Worm (Caenorhabditis elegans) whole organism, L4/young adult: ENCODE results near the gene F07C6.3.

ENCODE experiments used
- W03F9.2 ChIP-seq: fragments of 150-350 bp; optimal IDR thresholded peaks from 2 replicates; lab custom pipeline; 2014; ENCODE audit warnings: missing biosample characterization, missing genetic modification characterization
- dao-5 ChIP-seq: sonication (generic microtip); optimal IDR thresholded peaks from 2 replicates; lab custom pipeline; 2016; ENCODE audit warnings: missing genotype, missing genetic modification characterization, moderate library complexity, missing compliant biosample characterization
- him-1 ChIP-seq: sonication (generic microtip); optimal IDR thresholded peaks from 2 replicates; lab custom pipeline; 2016; ENCODE audit warnings: missing genotype, missing genetic modification reagents, missing genetic modification characterization, missing compliant biosample characterization

The F07C6.3 gene

DNA sequence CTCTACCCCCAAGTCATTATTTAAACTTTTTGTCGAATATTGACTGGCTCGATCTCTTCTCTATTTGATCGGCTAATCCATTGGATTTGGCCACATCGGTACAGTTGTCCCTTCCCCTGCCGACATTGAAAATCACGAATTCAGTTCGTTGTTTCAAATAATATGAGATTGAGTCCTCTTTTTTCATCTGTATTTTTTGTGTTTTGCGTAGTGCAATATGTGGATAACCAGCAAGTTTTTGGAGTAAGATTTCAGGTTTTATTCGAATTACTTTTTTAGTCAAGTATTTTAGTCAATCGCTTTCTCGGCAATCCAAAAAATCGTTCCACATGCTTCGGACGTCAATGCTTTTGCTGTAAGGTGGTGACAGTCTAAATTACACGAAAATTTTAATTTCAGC, at the start of gene F07C6.3:
TSS of gene F07C6.3 (plus strand) at position 148 of the 400 bp plus-strand sequence.
- no peak for TF ChIP-seq him-1 (tag; lab: Kevin White, UChicago)
- no peak for TF ChIP-seq dao-5 (tag; lab: Kevin White, UChicago)
- TF ChIP-seq W03F9.2 (tag; lab: Kevin White, UChicago), result no peak

- TF ChIP-seq him-1 (tag; lab: Kevin White, UChicago) (no peak), dao-5 (tag; lab: Kevin White, UChicago) (no peak), W03F9.2 (tag; lab: Kevin White, UChicago) (no peak)
These were observed 47.6 kb upstream of the F07C6.3 start, which contains the start of gene T23F6.5 for ce11 chrIV:12741438-12741837. T23F6.5 (minus strand) TSS chrIV:12741538.

DNA sequence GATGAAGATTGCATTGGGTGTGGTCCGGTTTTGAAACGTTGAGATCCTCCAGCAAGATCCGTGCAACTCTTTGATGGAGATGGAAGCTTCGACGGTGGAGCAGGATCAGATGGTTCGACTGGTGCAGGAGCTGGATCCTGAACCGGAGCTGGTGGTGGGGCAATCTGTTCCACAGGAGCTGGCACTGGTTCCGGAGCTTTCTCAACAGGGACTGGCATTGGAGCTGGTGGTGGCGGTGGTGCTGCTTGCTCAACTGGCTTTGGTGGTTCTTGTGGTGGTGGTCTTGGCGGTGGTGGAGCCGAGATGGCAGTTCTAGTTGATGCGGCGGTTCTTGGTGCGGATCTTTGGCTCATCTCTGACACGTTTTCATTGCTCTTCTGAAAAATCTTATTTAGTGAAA, 45.4 kb upstream of the F07C6.3 start:
- no peak for TF ChIP-seq dao-5 (tag; lab: Kevin White, UChicago)

DNA sequence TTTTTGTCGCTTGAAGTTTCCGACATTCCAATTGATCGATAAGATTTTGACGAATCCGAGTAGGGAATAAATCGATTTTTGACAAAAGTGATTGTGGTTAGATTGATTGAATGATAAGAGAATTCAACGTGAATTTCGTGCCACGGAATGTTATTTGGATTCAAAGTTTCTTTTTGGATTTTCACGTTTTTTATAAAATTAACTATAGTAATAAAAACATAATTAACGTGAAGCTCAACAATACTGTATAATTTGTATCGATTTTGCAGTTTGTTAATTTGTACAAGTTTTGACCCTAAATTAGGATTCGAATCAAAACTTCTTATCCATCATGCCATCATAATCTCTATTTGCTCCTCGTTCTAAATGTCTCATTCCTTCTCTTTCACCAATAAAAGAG, 44.3 kb upstream of the F07C6.3 start, which contains the start of gene C36H8.1:
TSS of gene C36H8.1 (minus strand) at position 101 of the 400 bp plus-strand sequence.
- no peak for TF ChIP-seq him-1 (tag; lab: Kevin White, UChicago)
- no peak for TF ChIP-seq dao-5 (tag; lab: Kevin White, UChicago)
- TF ChIP-seq W03F9.2 (tag; lab: Kevin White, UChicago), result no peak

DNA sequence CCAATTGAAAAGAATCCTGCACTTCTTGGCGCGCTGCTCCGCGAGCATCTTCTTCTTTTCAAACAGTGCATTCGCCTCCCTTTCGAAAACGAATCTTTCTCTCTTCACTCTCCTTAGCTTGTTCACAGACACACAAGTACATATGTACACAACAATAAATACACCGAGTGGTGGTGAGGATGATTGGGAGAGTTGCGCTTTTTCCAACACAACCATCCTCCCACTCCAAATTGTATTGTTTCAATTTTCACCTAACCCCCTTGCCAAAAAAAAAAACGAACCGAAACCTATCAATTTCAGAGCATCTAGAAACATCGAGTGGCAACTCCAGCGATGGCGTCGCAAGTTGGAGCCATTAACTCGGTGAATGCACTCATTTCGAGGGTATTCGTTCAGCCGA, 42.8 kb upstream of the F07C6.3 start, which contains the start of gene inx-6:
TSS of gene inx-6 (plus strand) at position 301 of the 400 bp plus-strand sequence.
- TF ChIP-seq him-1 (tag; lab: Kevin White, UChicago), result no peak
- no peak for TF ChIP-seq dao-5 (tag; lab: Kevin White, UChicago)
- TF ChIP-seq W03F9.2 (tag; lab: Kevin White, UChicago), result no peak

DNA sequence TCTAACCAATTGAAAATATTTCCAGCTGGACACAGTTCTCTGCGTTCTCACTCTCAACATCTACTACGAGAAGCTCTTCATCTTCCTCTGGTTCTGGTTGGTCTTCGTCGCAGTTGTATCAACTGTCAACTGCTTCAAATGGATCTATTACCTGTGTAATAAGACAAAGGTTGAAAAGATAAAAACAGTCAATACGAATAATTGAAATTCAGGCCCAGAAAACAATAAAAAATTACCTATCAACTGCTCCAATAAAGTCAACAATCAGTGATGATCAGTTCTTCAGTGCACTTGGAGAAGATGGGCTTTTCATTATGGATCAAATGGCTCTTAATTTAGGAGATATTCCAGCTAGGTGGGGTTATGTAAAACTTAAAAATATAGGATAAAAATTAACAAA, 40.3 kb upstream of the F07C6.3 start:
- no peak for TF ChIP-seq dao-5 (tag; lab: Kevin White, UChicago)
- TF ChIP-seq him-1 (tag; lab: Kevin White, UChicago), result no peak
- TF ChIP-seq W03F9.2 (tag; lab: Kevin White, UChicago), result no peak

ce11 chrIV:12754170-12754569, 34.9 kb upstream of the F07C6.3 start:
- TF ChIP-seq W03F9.2 (tag; lab: Kevin White, UChicago), result no peak
- no peak for TF ChIP-seq him-1 (tag; lab: Kevin White, UChicago)
- TF ChIP-seq dao-5 (tag; lab: Kevin White, UChicago), result no peak

DNA sequence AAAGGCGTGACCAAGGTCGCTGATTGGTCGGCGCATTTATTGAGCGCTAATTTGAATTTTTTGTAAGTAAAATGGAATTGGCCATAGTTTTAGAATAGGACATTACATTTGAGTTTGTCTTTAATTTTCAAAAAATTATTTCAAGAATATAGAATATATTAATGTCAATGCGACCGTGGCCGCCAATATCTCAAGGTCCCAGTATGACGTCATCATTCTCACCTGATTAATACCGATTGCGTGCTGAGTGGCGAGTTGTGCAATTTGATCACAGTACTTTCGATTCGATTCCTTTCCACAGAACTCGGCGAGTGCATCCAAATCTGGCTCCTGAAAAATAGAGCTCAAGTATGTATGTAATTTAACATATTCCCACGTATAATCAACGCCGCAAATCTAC, 33.4 kb upstream of the F07C6.3 start:
- TF ChIP-seq dao-5 (tag; lab: Kevin White, UChicago) (no peak), him-1 (tag; lab: Kevin White, UChicago) (no peak), W03F9.2 (tag; lab: Kevin White, UChicago) (no peak)

DNA sequence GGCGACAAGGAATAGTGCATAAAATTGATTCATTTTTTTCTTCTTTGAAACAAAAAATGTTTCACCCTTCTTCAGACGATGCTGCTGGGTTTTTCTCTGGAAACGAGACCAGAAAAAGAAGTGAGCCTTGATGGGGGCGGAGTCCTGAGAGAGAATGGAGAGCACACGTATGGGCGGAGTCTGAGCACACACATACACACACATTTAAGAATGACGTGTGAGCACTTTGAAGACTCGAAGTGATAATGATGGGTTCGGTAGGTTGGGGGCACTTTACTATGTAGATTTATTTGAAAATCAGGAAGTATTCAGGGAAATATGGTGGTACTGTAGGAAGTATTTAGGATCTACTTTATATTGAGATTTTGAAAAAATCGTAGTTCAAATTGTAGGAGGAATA, 31.6 kb upstream of the F07C6.3 start, which contains the start of gene flp-9:
TSS of gene flp-9 (minus strand) at position 101 of the 400 bp plus-strand sequence.
- no peak for TF ChIP-seq him-1 (tag; lab: Kevin White, UChicago)
- TF ChIP-seq dao-5 (tag; lab: Kevin White, UChicago), result no peak
- no peak for TF ChIP-seq W03F9.2 (tag; lab: Kevin White, UChicago)

ce11 chrIV:12762782-12763181, 26.3 kb upstream of the F07C6.3 start:
- TF ChIP-seq him-1 (tag; lab: Kevin White, UChicago), result no peak
- TF ChIP-seq W03F9.2 (tag; lab: Kevin White, UChicago), result no peak

DNA sequence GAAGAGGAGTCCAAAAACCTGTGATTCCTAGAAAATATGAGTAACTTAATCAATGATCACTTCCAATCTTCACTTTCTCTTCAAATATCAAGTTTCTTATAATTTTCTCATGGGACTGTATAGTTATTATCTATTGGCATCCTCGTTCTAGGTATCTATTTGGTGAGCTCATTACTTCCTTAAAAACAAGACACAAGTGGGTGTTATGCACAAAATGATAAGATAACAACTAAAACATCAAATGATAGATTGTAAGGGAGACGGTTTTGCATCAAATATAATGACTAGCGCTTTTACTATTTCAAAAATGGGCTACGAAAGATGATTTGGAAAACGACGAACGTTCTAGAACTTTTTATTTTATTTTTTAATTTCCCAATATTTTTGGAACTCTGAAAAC, 24.0 kb upstream of the F07C6.3 start, which contains the start of gene ZK897.10:
TSS of gene ZK897.10 (plus strand) at position 285 of the 400 bp plus-strand sequence.
- no peak for TF ChIP-seq him-1 (tag; lab: Kevin White, UChicago)
- TF ChIP-seq W03F9.2 (tag; lab: Kevin White, UChicago), result no peak
- TF ChIP-seq dao-5 (tag; lab: Kevin White, UChicago), result no peak

ce11 chrIV:12771414-12771813, 17.6 kb upstream of the F07C6.3 start:
- TF ChIP-seq dao-5 (tag; lab: Kevin White, UChicago) (no peak), him-1 (tag; lab: Kevin White, UChicago) (peak; percentile 92)

DNA sequence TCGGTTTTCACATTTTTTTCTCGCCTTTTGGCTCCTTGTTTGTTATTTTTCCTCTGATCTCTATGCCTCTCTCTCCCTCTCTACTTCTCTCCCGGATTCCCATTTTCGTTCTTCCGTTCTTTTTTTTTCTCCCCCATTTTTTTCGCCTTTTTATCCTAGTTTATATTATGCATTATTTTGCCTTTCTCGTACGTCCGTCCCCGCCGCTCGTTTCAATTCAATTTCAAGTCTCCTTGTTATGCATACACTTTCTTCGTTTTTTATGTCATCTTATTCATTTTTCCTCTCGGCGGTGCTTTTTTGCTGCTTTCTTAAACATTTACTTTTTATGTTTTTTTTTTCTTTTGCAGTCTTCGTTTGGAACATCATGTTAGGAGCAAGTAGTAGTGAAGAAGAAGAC, 15.5 kb upstream of the F07C6.3 start, which contains the start of gene unc-31:
TSS of gene unc-31 (plus strand) at position 349 of the 400 bp plus-strand sequence.
- TF ChIP-seq him-1 (tag; lab: Kevin White, UChicago) (no peak), W03F9.2 (tag; lab: Kevin White, UChicago) (no peak), dao-5 (tag; lab: Kevin White, UChicago) (no peak)

- TF ChIP-seq him-1 (tag; lab: Kevin White, UChicago) (no peak), dao-5 (tag; lab: Kevin White, UChicago) (no peak), W03F9.2 (tag; lab: Kevin White, UChicago) (no peak)
These were observed 8.1 kb upstream of the F07C6.3 start for ce11 chrIV:12780980-12781379.
